Worm (Caenorhabditis elegans) whole organism, early embryonic: Measurements from ENCODE around the gene JC8.16.

Source experiments
- B0310.2 ChIP-seq: sonication (generic microtip); optimal IDR thresholded peaks from 2 replicates; lab custom pipeline; 2016; ENCODE audit warnings: mild to moderate bottlenecking, missing genetic modification characterization, missing compliant biosample characterization
- F13C5.2 ChIP-seq: sonication (generic microtip); optimal IDR thresholded peaks from 2 replicates; lab custom pipeline; 2017; ENCODE audit warnings: mild to moderate bottlenecking, missing genetic modification characterization, inconsistent platforms, missing compliant biosample characterization
- aly-1 ChIP-seq: sonication (generic microtip); optimal IDR thresholded peaks from 2 replicates; lab custom pipeline; 2016; ENCODE audit warnings: missing genetic modification characterization, missing compliant biosample characterization
- ama-1 ChIP-seq: fragments of 150-350 bp; optimal IDR thresholded peaks from 2 replicates; lab custom pipeline; 2014
- ceh-13 ChIP-seq: fragments of 200-800 bp; sonication (Bioruptor generic); optimal IDR thresholded peaks from 2 replicates; lab custom pipeline; 2018; ENCODE audit warnings: mild to moderate bottlenecking, missing genetic modification characterization, missing compliant biosample characterization
- ceh-36 ChIP-seq: sonication (generic microtip); optimal IDR thresholded peaks from 2 replicates; lab custom pipeline; 2016; ENCODE audit warnings: missing genetic modification characterization, inconsistent platforms, missing compliant biosample characterization
- ets-7 ChIP-seq: sonication (generic microtip); optimal IDR thresholded peaks from 2 replicates; lab custom pipeline; 2016; ENCODE audit warnings: missing genotype, missing genetic modification characterization, missing compliant biosample characterization
- flt-1 ChIP-seq: fragments of 200-800 bp; sonication (Bioruptor generic); IDR thresholded peaks from 2 replicates; pipeline ENCODE4 v1.3.6; 2022; ENCODE audit warnings: missing genetic modification characterization, missing compliant biosample characterization
- hmbx-1 ChIP-seq: sonication (generic microtip); optimal IDR thresholded peaks from 2 replicates; lab custom pipeline; 2016; ENCODE audit warnings: mild to moderate bottlenecking, missing genetic modification characterization, missing compliant biosample characterization
- hmg-4 ChIP-seq: fragments of 200-800 bp; sonication (Bioruptor generic); optimal IDR thresholded peaks from 2 replicates; lab custom pipeline; 2018; ENCODE audit warnings: mild to moderate bottlenecking, missing genetic modification characterization, missing compliant biosample characterization
- hnd-1 ChIP-seq: sonication (generic microtip); optimal IDR thresholded peaks from 2 replicates; lab custom pipeline; 2016; ENCODE audit warnings: missing genetic modification characterization, missing compliant biosample characterization
- pes-1 ChIP-seq: fragments of 200-800 bp; sonication (Bioruptor generic); IDR thresholded peaks from 2 replicates; pipeline ENCODE4 v1.3.6; 2022; ENCODE audit warnings: missing genetic modification reagents, missing genetic modification characterization, missing compliant biosample characterization
- scrt-1 ChIP-seq: fragments of 200-800 bp; sonication (Bioruptor generic); IDR thresholded peaks from 2 replicates; pipeline ENCODE4 v1.3.6; 2022; ENCODE audit warnings: missing genetic modification characterization, missing compliant biosample characterization
- sea-1 ChIP-seq: fragments of 200-800 bp; sonication (Bioruptor generic); conservative IDR thresholded peaks from 2 replicates; pipeline ENCODE4 v1.3.6; 2022; ENCODE audit warnings: missing genetic modification characterization, missing compliant biosample characterization
- tbx-11 ChIP-seq: fragments of 200-800 bp; sonication (Bioruptor generic); IDR thresholded peaks from 2 replicates; pipeline ENCODE4 v1.3.6; 2022; ENCODE audit warnings: missing genetic modification characterization, missing compliant biosample characterization
- tbx-37 ChIP-seq: fragments of 200-800 bp; sonication (Bioruptor generic); conservative IDR thresholded peaks from 2 replicates; pipeline ENCODE4 v1.3.6; 2022; ENCODE audit warnings: missing genetic modification reagents, missing genetic modification characterization, missing compliant biosample characterization
- tra-4 ChIP-seq: sonication (generic microtip); optimal IDR thresholded peaks from 2 replicates; lab custom pipeline; 2017; ENCODE audit warnings: missing genetic modification characterization, missing compliant biosample characterization

The JC8.16 gene

DNA sequence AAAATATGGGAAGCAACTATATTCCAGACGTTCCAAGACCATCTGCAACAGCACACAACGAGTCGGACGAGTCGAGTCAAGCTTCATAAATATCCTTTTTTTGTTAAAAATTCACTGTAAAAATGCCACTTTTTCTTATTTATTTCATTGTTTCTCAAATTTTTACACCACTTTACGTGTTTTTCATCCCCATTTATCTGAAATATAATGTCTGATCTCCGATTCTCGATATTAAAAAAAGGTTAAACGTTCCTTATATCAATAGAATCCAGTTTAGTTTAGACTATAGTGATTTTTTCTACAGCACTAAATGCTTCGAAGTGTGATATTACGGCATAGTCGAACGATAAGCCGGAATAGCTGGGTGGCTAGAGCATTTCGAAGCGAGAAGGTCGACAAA, 44.5 kb downstream of the JC8.16 start, which contains the start of gene Y67H2A.7:
Y67H2A.7 (plus strand) TSS at position 301 of the 400 bp plus-strand sequence.
- TF ChIP-seq ceh-36 (tag; lab: Kevin White, UChicago) = no peak
- no peak for TF ChIP-seq ets-7 (tag; lab: Kevin White, UChicago)
- no peak for TF ChIP-seq tra-4 (tag; lab: Kevin White, UChicago)
- TF ChIP-seq F13C5.2 (tag; lab: Kevin White, UChicago) = no peak
- no peak for TF ChIP-seq ama-1 (lab: Kevin White, UChicago)
- no peak for TF ChIP-seq ceh-13 (GFP tag; lab: Kevin White, UChicago)
- no peak for TF ChIP-seq flt-1 (GFP tag; lab: Robert Waterston, UW)
- no peak for TF ChIP-seq hmg-4 (GFP tag; lab: Kevin White, UChicago)
- no peak for TF ChIP-seq B0310.2 (tag; lab: Kevin White, UChicago)
- TF ChIP-seq aly-1 (tag; lab: Kevin White, UChicago) = no peak

DNA sequence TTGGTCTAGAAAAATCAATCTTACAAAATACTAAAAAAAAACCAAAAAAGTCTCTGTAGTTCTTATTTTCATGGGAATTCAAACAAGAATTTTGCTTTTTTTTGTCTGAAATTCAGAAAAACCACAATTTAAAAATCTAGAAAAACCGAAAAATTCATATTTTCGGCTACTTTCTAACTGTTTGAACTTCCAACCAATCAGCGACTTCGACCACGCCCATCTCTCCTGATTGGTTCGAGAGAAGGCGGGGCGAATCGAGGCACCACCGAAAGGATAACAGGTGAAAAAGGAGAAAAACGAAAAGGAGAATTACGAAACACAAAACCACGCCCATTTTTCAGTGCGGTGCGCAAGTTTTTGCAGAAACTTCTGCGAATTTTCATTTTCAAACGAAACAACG, 45.8 kb downstream of the JC8.16 start:
- TF ChIP-seq hmbx-1 (tag; lab: Kevin White, UChicago) = no peak
- TF ChIP-seq tra-4 (tag; lab: Kevin White, UChicago) = no peak
- TF ChIP-seq pes-1 (GFP tag; lab: Robert Waterston, UW) = no peak
- TF ChIP-seq sea-1 (GFP tag; lab: Robert Waterston, UW) = no peak
- no peak for TF ChIP-seq flt-1 (GFP tag; lab: Robert Waterston, UW)
- TF ChIP-seq B0310.2 (tag; lab: Kevin White, UChicago) = no peak
- TF ChIP-seq hnd-1 (tag; lab: Kevin White, UChicago) = no peak
- TF ChIP-seq aly-1 (tag; lab: Kevin White, UChicago) = no peak
- no peak for TF ChIP-seq ets-7 (tag; lab: Kevin White, UChicago)
- no peak for TF ChIP-seq ama-1 (lab: Kevin White, UChicago)
- no peak for TF ChIP-seq hmg-4 (GFP tag; lab: Kevin White, UChicago)
- TF ChIP-seq F13C5.2 (tag; lab: Kevin White, UChicago) = no peak
- no peak for TF ChIP-seq ceh-36 (tag; lab: Kevin White, UChicago)
- no peak for TF ChIP-seq tbx-11
- TF ChIP-seq tbx-37 = no peak
- no peak for TF ChIP-seq scrt-1 (GFP tag; lab: Robert Waterston, UW)
- no peak for TF ChIP-seq ceh-13 (GFP tag; lab: Kevin White, UChicago)

DNA sequence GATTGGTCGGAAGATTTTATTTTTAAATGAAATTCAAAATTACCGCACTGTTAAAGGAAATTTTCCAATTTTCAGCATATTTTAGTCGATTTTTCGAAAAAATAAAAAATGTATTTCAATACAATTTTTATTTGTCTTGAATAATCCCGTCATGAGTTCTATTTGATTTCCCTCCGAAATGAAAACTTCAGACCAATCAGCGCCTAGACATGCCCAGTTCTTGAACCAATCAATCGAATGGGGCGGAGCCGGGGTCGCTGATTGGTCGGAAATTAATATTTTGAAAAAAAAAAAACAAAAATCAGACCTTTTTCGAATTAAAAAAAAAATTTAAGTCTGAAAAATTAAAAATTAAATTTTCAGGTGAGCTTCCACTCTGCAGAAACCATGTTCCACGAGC, 50.7 kb downstream of the JC8.16 start:
- no peak for TF ChIP-seq hnd-1 (tag; lab: Kevin White, UChicago)
- TF ChIP-seq hmbx-1 (tag; lab: Kevin White, UChicago) = no peak
- TF ChIP-seq B0310.2 (tag; lab: Kevin White, UChicago) = no peak
- TF ChIP-seq ceh-36 (tag; lab: Kevin White, UChicago) = no peak
- TF ChIP-seq hmg-4 (GFP tag; lab: Kevin White, UChicago) = no peak
- no peak for TF ChIP-seq F13C5.2 (tag; lab: Kevin White, UChicago)
- TF ChIP-seq pes-1 (GFP tag; lab: Robert Waterston, UW) = no peak
- no peak for TF ChIP-seq aly-1 (tag; lab: Kevin White, UChicago)
- no peak for TF ChIP-seq ama-1 (lab: Kevin White, UChicago)
- no peak for TF ChIP-seq sea-1 (GFP tag; lab: Robert Waterston, UW)
- TF ChIP-seq tbx-11 = no peak
- no peak for TF ChIP-seq ceh-13 (GFP tag; lab: Kevin White, UChicago)
- no peak for TF ChIP-seq tbx-37
